Fruit fly (Drosophila melanogaster) whole organism, embryonic: ENCODE results near the gene CG11597.

Source experiments
- CG13123 ChIP-seq: fragments of 200-800 bp; sonication (Bioruptor generic); optimal IDR thresholded peaks from 2 replicates; lab custom pipeline; 2016; ENCODE audit warnings: missing biosample characterization, missing genetic modification characterization
- CG13894 ChIP-seq: fragments of 200-800 bp; sonication (Bioruptor generic); optimal IDR thresholded peaks from 3 replicates; lab custom pipeline; 2018; ENCODE audit warnings: missing biosample characterization, mild to moderate bottlenecking, missing genetic modification characterization, moderate library complexity
- CG15073 ChIP-seq: fragments of 200-800 bp; sonication (Bioruptor generic); optimal IDR thresholded peaks from 2 replicates; lab custom pipeline; 2016; ENCODE audit warnings: missing biosample characterization, missing genetic modification characterization
- CG1832 ChIP-seq: fragments of 200-800 bp; sonication (Bioruptor generic); optimal IDR thresholded peaks from 2 replicates; lab custom pipeline; 2017; ENCODE audit warnings: missing biosample characterization, mild to moderate bottlenecking, missing genetic modification characterization, inconsistent platforms
- CG30403 ChIP-seq: fragments of 200-800 bp; sonication (Bioruptor generic); optimal IDR thresholded peaks from 3 replicates; lab custom pipeline; 2016; ENCODE audit warnings: missing biosample characterization, missing genetic modification characterization
- Sry-δ ChIP-seq: fragments of 200-800 bp; sonication (Bioruptor generic); optimal IDR thresholded peaks from 2 replicates; lab custom pipeline; 2016; ENCODE audit warnings: missing biosample characterization, missing genetic modification characterization
- fru ChIP-seq: fragments of >200 bp; optimal IDR thresholded peaks from 2 replicates; lab custom pipeline; 2017
- ftz-f1 ChIP-seq: fragments of 200-800 bp; sonication (Bioruptor generic); optimal IDR thresholded peaks from 2 replicates; lab custom pipeline; 2016; ENCODE audit warnings: missing biosample characterization, missing genetic modification characterization
- gro ChIP-seq: fragments of 200-800 bp; sonication (Bioruptor generic); optimal IDR thresholded peaks from 2 replicates; lab custom pipeline; 2016; ENCODE audit warnings: missing biosample characterization, missing genetic modification characterization
- ham ChIP-seq: fragments of 200-800 bp; sonication (Bioruptor generic); IDR thresholded peaks from 2 replicates; pipeline ENCODE4 v1.3.6; 2022; ENCODE audit warnings: missing biosample characterization, missing genetic modification characterization

DNA sequence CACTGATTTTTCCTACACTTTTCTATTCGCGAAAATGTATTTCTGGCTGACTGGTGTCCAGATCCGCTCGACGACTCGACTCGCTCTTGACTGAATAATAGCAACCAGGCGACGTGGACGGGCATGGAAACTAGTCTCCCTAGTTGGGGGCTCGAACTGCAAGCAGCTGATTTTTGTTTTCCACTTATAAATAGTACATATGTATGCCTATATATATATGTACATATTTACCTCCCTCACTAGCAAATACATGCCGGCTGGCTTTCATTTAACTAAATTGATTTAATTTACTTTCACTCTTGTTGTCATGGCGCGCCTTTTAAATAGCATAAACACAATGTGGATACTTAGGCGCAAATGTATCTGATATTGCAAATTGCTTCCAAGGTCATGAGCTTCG is 21.3 kb downstream of the CG11597 start, which contains the start of gene Gcat:
- no peak for TF ChIP-seq fru (lab: Kevin White, UChicago)
- no peak for TF ChIP-seq CG15073 (GFP tag; lab: Kevin White, UChicago)
- TF ChIP-seq gro (GFP tag; lab: Kevin White, UChicago) = no peak
- TF ChIP-seq ftz-f1 = no peak
- no peak for TF ChIP-seq CG13894 (tag; lab: Kevin White, UChicago)
- TF ChIP-seq CG1832 (GFP tag; lab: Kevin White, UChicago) = no peak
- no peak for TF ChIP-seq CG30403 (GFP tag; lab: Kevin White, UChicago)
- TF ChIP-seq Sry-δ = no peak
- TF ChIP-seq ham (GFP tag; lab: Robert Waterston, UW) = no peak
- TF ChIP-seq CG13123 (GFP tag; lab: Kevin White, UChicago) = no peak
